Fruit fly (Drosophila melanogaster): ENCODE measurements around the gene CG31288.
A peak's percentile ranks its signal among the peaks of the same experiment; 100 is the strongest.

dm6 chr3R:25346899-25347298, 47.5 kb upstream of the CG31288 start, which contains the start of gene tobi:
- TF ChIP-seq CG33017 (tag; optimal IDR thresholded peaks at IDR 0.05) (no peak), toe (GFP tag; optimal IDR thresholded peaks at IDR 0.05) (no peak), CG14711 (tag; optimal IDR thresholded peaks at IDR 0.05) (no peak), cnc (optimal IDR thresholded peaks at IDR 0.05) (no peak), Crg-1 (GFP tag; optimal IDR thresholded peaks at IDR 0.05) (no peak), tj (GFP tag; optimal IDR thresholded peaks at IDR 0.05) (peak; percentile 43), kay (GFP tag; ENCODE audit: borderline replicate concordance) (no peak), Clk (GFP tag; optimal IDR thresholded peaks at IDR 0.05) (no peak), CG5204 (GFP tag; optimal IDR thresholded peaks at IDR 0.05) (no peak), CG12768 (GFP tag; optimal IDR thresholded peaks at IDR 0.05) (no peak)
